Worm (Caenorhabditis elegans) whole organism, L4 larva: ENCODE results near the gene clec-83.
"Not testable (repeated sequence)": the region's sequence is repeated elsewhere in the genome, so short reads cannot be mapped to it uniquely, and the experiment has no call there.

Experiments
- F49E8.2 ChIP-seq: sonication (generic microtip); optimal IDR thresholded peaks from 2 replicates; lab custom pipeline; 2016; ENCODE audit warnings: missing compliant biosample characterization, mild to moderate bottlenecking, missing genetic modification characterization, borderline replicate concordance
- R02D3.7 ChIP-seq: fragments of 150-350 bp; sonication (generic microtip); optimal IDR thresholded peaks from 3 replicates; lab custom pipeline; 2014; ENCODE audit warnings: missing biosample characterization, missing genetic modification characterization
- Y48G9A.11 ChIP-seq: fragments of 200-800 bp; sonication (Bioruptor generic); IDR thresholded peaks from 2 replicates; pipeline ENCODE4 v1.3.6; 2022; ENCODE audit warnings: missing genetic modification reagents, missing genetic modification characterization, missing compliant biosample characterization
- Y5F2A.4 ChIP-seq: fragments of 200-800 bp; sonication (Bioruptor generic); optimal IDR thresholded peaks from 2 replicates; lab custom pipeline; 2018; ENCODE audit warnings: mild to moderate bottlenecking, missing genetic modification characterization, missing compliant biosample characterization
- Y75B8A.6 ChIP-seq: fragments of 200-800 bp; sonication (Bioruptor generic); IDR thresholded peaks from 2 replicates; pipeline ENCODE4 v1.3.6; 2022; ENCODE audit warnings: missing genetic modification reagents, missing genetic modification characterization, missing compliant biosample characterization
- aha-1 ChIP-seq: fragments of 150-350 bp; peaks from one replicate; lab custom pipeline; 2014; ENCODE audit warnings: missing biosample characterization, missing genetic modification characterization
- arid-1 ChIP-seq: fragments of 200-800 bp; sonication (Bioruptor generic); conservative IDR thresholded peaks from 2 replicates; pipeline ENCODE4 v1.3.6; 2022; ENCODE audit warnings: missing genetic modification reagents, missing genetic modification characterization, missing compliant biosample characterization
- ceh-20 ChIP-seq: fragments of 200-800 bp; sonication (Bioruptor generic); IDR thresholded peaks from 2 replicates; pipeline ENCODE4 v1.3.6; 2022; ENCODE audit warnings: missing genetic modification reagents, missing genetic modification characterization, missing compliant biosample characterization
- ceh-44 ChIP-seq: fragments of 200-800 bp; sonication (Bioruptor generic); IDR thresholded peaks from 2 replicates; pipeline ENCODE4 v1.3.6; 2022; ENCODE audit warnings: missing genetic modification reagents, missing genetic modification characterization, missing compliant biosample characterization
- daf-16 ChIP-seq, 3 experiments: sonication (generic microtip); optimal IDR thresholded peaks; 2 replicates each; lab custom pipeline; 2016 to 2017; ENCODE audit warnings: missing genetic modification characterization in 3 of 3, missing genetic modification reagents in 3 of 3, mild to moderate bottlenecking in 2 of 3, missing compliant biosample characterization in 2 of 3, missing biosample characterization in 1 of 3, moderate library complexity in 1 of 3
- daf-19 ChIP-seq: fragments of 200-800 bp; sonication (Bioruptor generic); conservative IDR thresholded peaks from 2 replicates; pipeline ENCODE4 v1.3.6; 2022; ENCODE audit warnings: missing genetic modification characterization, missing compliant biosample characterization
- dmd-6 ChIP-seq: fragments of 200-800 bp; sonication (Bioruptor generic); IDR thresholded peaks from 2 replicates; pipeline ENCODE4 v1.3.6; 2022; ENCODE audit warnings: missing genetic modification reagents, missing genetic modification characterization, missing compliant biosample characterization
- dmd-8 ChIP-seq: fragments of 200-800 bp; sonication (Bioruptor generic); IDR thresholded peaks from 2 replicates; pipeline ENCODE4 v1.3.6; 2022; ENCODE audit warnings: missing genetic modification characterization, missing compliant biosample characterization
- dpl-1 ChIP-seq: fragments of 150-350 bp; optimal IDR thresholded peaks from 2 replicates; lab custom pipeline; 2014; ENCODE audit warnings: missing biosample characterization, missing genetic modification reagents, missing genetic modification characterization
- duxl-1 ChIP-seq: sonication (generic microtip); optimal IDR thresholded peaks from 2 replicates; lab custom pipeline; 2016; ENCODE audit warnings: mild to moderate bottlenecking, missing genetic modification characterization, moderate library complexity, missing compliant biosample characterization; ENCODE audit not compliant: poor library complexity
- dve-1 ChIP-seq: sonication (generic microtip); optimal IDR thresholded peaks from 2 replicates; lab custom pipeline; 2017; ENCODE audit warnings: antibody characterized with exemption, mild to moderate bottlenecking, missing genetic modification characterization, missing compliant biosample characterization; ENCODE audit not compliant: insufficient read depth
- hif-1 ChIP-seq, 2 experiments: sonication (generic microtip); optimal IDR thresholded peaks; 2 replicates each; lab custom pipeline; 2016 to 2017; ENCODE audit warnings: missing compliant biosample characterization in 2 of 2, missing genetic modification characterization in 2 of 2, missing genetic modification reagents in 2 of 2, missing genotype in 2 of 2, mild to moderate bottlenecking in 1 of 2
- hlh-11 ChIP-seq: fragments of 200-800 bp; sonication (Bioruptor generic); optimal IDR thresholded peaks from 2 replicates; lab custom pipeline; 2018; ENCODE audit warnings: mild to moderate bottlenecking, missing genetic modification characterization, missing compliant biosample characterization
- lin-1 ChIP-seq: fragments of 200-800 bp; sonication (Bioruptor generic); IDR thresholded peaks from 2 replicates; pipeline ENCODE4 v1.3.6; 2022; ENCODE audit warnings: missing genetic modification reagents, missing genetic modification characterization, missing compliant biosample characterization
- lin-13 ChIP-seq: fragments of 150-350 bp; optimal IDR thresholded peaks from 2 replicates; lab custom pipeline; 2014; ENCODE audit warnings: missing biosample characterization, missing genetic modification reagents, missing genetic modification characterization
- lin-38 ChIP-seq: fragments of 200-800 bp; sonication (Bioruptor generic); IDR thresholded peaks from 2 replicates; pipeline ENCODE4 v1.3.6; 2022; ENCODE audit warnings: missing genetic modification reagents, missing genetic modification characterization, missing compliant biosample characterization
- lin-39 ChIP-seq: fragments of 150-350 bp; optimal IDR thresholded peaks from 2 replicates; lab custom pipeline; 2014; ENCODE audit warnings: missing biosample characterization, missing genetic modification reagents, missing genetic modification characterization
- lsy-2 ChIP-seq, 2 experiments: fragments of 150-350 bp in 1 of 2; sonication (generic microtip) in 1 of 2; optimal IDR thresholded peaks; 2 replicates each; lab custom pipeline; 2014 to 2017; ENCODE audit warnings: missing biosample characterization in 2 of 2, missing genetic modification characterization in 2 of 2
- madf-5 ChIP-seq, 2 experiments: fragments of 200-800 bp; sonication (Bioruptor generic); IDR thresholded peaks; 2 replicates each; pipeline ENCODE4 v1.3.6; 2022; ENCODE audit warnings: missing compliant biosample characterization in 2 of 2, missing genetic modification characterization in 2 of 2
- madf-9 ChIP-seq: fragments of 200-800 bp; sonication (Bioruptor generic); conservative IDR thresholded peaks from 2 replicates; pipeline ENCODE4 v1.3.6; 2022; ENCODE audit warnings: missing genetic modification reagents, missing genetic modification characterization, missing compliant biosample characterization
- mdl-1 ChIP-seq, 2 experiments: fragments of 150-350 bp in 1 of 2; sonication (generic microtip) in 1 of 2; optimal IDR thresholded peaks; 2 replicates each; lab custom pipeline; 2014 to 2017; ENCODE audit warnings: missing biosample characterization in 2 of 2, missing genetic modification characterization in 2 of 2
- mep-1 ChIP-seq: fragments of 150-350 bp; sonication (generic microtip); optimal IDR thresholded peaks from 3 replicates; lab custom pipeline; 2014; ENCODE audit warnings: missing biosample characterization, missing genetic modification characterization
- mes-2 ChIP-seq: sonication (generic microtip); optimal IDR thresholded peaks from 2 replicates; lab custom pipeline; 2016; ENCODE audit warnings: missing genotype, mild to moderate bottlenecking, missing genetic modification characterization, missing compliant biosample characterization; ENCODE audit not compliant: poor library complexity, severe bottlenecking
- nhr-11 ChIP-seq: fragments of 150-350 bp; optimal IDR thresholded peaks from 2 replicates; lab custom pipeline; 2014; ENCODE audit warnings: missing biosample characterization, missing genetic modification characterization
- nhr-41 ChIP-seq: fragments of 200-800 bp; sonication (Bioruptor generic); IDR thresholded peaks from 2 replicates; pipeline ENCODE4 v1.3.6; 2022; ENCODE audit warnings: missing genetic modification reagents, missing genetic modification characterization, missing compliant biosample characterization
- nhr-42 ChIP-seq: fragments of 200-800 bp; sonication (Bioruptor generic); IDR thresholded peaks from 2 replicates; pipeline ENCODE4 v1.3.6; 2022; ENCODE audit warnings: missing genetic modification characterization, missing compliant biosample characterization
- nhr-6 ChIP-seq: fragments of 150-350 bp; optimal IDR thresholded peaks from 2 replicates; lab custom pipeline; 2014; ENCODE audit warnings: missing biosample characterization, missing genetic modification characterization
- nhr-76 ChIP-seq: fragments of 150-350 bp; optimal IDR thresholded peaks from 2 replicates; lab custom pipeline; 2014; ENCODE audit warnings: missing biosample characterization, missing genetic modification characterization
- nhr-77 ChIP-seq: fragments of 150-350 bp; optimal IDR thresholded peaks from 2 replicates; lab custom pipeline; 2014; ENCODE audit warnings: missing biosample characterization, missing genetic modification characterization
- pha-4 ChIP-seq, 2 experiments: fragments of 150-350 bp in 1 of 2; fragments of 200-800 bp in 1 of 2; sonication (Bioruptor generic) in 1 of 2; IDR thresholded peaks in 1 of 2; optimal IDR thresholded peaks in 1 of 2; 2 replicates each; pipeline versions ENCODE4 v1.3.6 to Lab custom; 2014 to 2022; ENCODE audit warnings: missing genetic modification characterization in 2 of 2, missing genetic modification reagents in 2 of 2, missing biosample characterization in 1 of 2, missing compliant biosample characterization in 1 of 2
- php-3 ChIP-seq: fragments of 200-800 bp; sonication (Bioruptor generic); IDR thresholded peaks from 2 replicates; pipeline ENCODE4 v1.3.6; 2022; ENCODE audit warnings: missing genetic modification reagents, missing genetic modification characterization, missing compliant biosample characterization
- pqm-1 ChIP-seq: sonication (generic microtip); optimal IDR thresholded peaks from 2 replicates; lab custom pipeline; 2017; ENCODE audit warnings: missing biosample characterization, missing genetic modification characterization
- snpc-1.2 ChIP-seq: fragments of 200-800 bp; sonication (Bioruptor generic); IDR thresholded peaks from 2 replicates; pipeline ENCODE4 v1.3.6; 2022; ENCODE audit warnings: missing genetic modification reagents, missing genetic modification characterization, missing compliant biosample characterization
- spr-1 ChIP-seq: sonication (generic microtip); optimal IDR thresholded peaks from 2 replicates; lab custom pipeline; 2016; ENCODE audit warnings: mild to moderate bottlenecking, missing genetic modification characterization, missing compliant biosample characterization
- tra-1 ChIP-seq: fragments of 200-800 bp; sonication (Bioruptor generic); IDR thresholded peaks from 2 replicates; pipeline ENCODE4 v1.3.6; 2022; ENCODE audit warnings: missing genetic modification reagents, missing genetic modification characterization, missing compliant biosample characterization
- vab-7 ChIP-seq: fragments of 200-800 bp; sonication (Bioruptor generic); IDR thresholded peaks from 2 replicates; pipeline ENCODE4 v1.3.6; 2022; ENCODE audit warnings: missing genetic modification reagents, missing genetic modification characterization, missing compliant biosample characterization
- zip-11 ChIP-seq: fragments of 200-800 bp; sonication (Bioruptor generic); IDR thresholded peaks from 2 replicates; pipeline ENCODE4 v1.3.6; 2022; ENCODE audit warnings: missing genetic modification characterization, missing compliant biosample characterization
- ztf-11 ChIP-seq: fragments of 150-350 bp; optimal IDR thresholded peaks from 2 replicates; lab custom pipeline; 2014; ENCODE audit warnings: missing biosample characterization, missing genetic modification characterization

clec-83 gene

ce11 chrIV:2802193-2802592 lies 39.1 kb downstream of the clec-83 start (continued):
- TF ChIP-seq dve-1 (peak; percentile 13), lin-38 (GFP tag; lab: Robert Waterston, UW) (peak; percentile 65), spr-1 (peak; percentile 28), dmd-6 (GFP tag; lab: Robert Waterston, UW) (peak; percentile 28; the same call in 1 of the 2 replicates), Y5F2A.4 (GFP tag; lab: Kevin White, UChicago) (peak; percentile 48), arid-1 (GFP tag; lab: Robert Waterston, UW) (peak; percentile 48; the same call in 1 of the 2 replicates)
- TF ChIP-seq, all 104 proteins: peak for 34

- not testable (repeated sequence) for TF ChIP-seq ztf-11; arid-1 (GFP tag; lab: Robert Waterston, UW); nhr-6
- TF ChIP-seq, all 104 proteins: peak for 0; not testable (repeated sequence) for 104
Observed at ce11 chrIV:2801558-2801957, 39.7 kb downstream of the clec-83 start, which contains the start of gene Y54G2A.44. TSS of gene Y54G2A.44 (plus strand) at chrIV:2801858.

ce11 chrIV:2801004-2801403 lies 40.3 kb downstream of the clec-83 start:
- peak; percentile 35; the same call in 1 of the 2 replicates for TF ChIP-seq nhr-41
- peak; percentile 20 for TF ChIP-seq Y5F2A.4 (GFP tag; lab: Kevin White, UChicago)
- no peak for TF ChIP-seq mdl-1 (tag; optimal IDR thresholded peaks at IDR 0.05; lab: Kevin White, UChicago)
- TF ChIP-seq nhr-11 (tag; lab: Kevin White, UChicago) = no peak
- TF ChIP-seq lsy-2 (tag; optimal IDR thresholded peaks at IDR 0.05; lab: Kevin White, UChicago) = peak in 1 of 2 experiments; percentile 24
- peak in 1 of 2 experiments; percentile 56 for TF ChIP-seq daf-16 (GFP tag; optimal IDR thresholded peaks at IDR 0.05; lab: Kevin White, UChicago)
- peak; percentile 17 for TF ChIP-seq daf-16 (tag; optimal IDR thresholded peaks at IDR 0.05; lab: Kevin White, UChicago)
- peak; percentile 22 for TF ChIP-seq dpl-1
- peak; percentile 12 for TF ChIP-seq hlh-11 (tag; lab: Kevin White, UChicago)
- TF ChIP-seq lin-38 (GFP tag; lab: Robert Waterston, UW) = peak; percentile 73
- peak; percentile 75 for TF ChIP-seq pha-4 (GFP tag; IDR thresholded peaks at IDR 0.05; lab: Robert Waterston, UW)
- no peak for TF ChIP-seq pha-4 (tag; optimal IDR thresholded peaks at IDR 0.05; lab: Kevin White, UChicago)
- peak; percentile 49 for TF ChIP-seq duxl-1 (tag; lab: Kevin White, UChicago)
- TF ChIP-seq dmd-8 (GFP tag; lab: Robert Waterston, UW) = peak; percentile 75
- no peak for TF ChIP-seq R02D3.7
- peak; percentile 61 for TF ChIP-seq mes-2 (tag; lab: Kevin White, UChicago)
- peak in 1 of 2 experiments; percentile 46; a peak in 1 of 4 replicates for TF ChIP-seq madf-5 (GFP tag; IDR thresholded peaks at IDR 0.05; lab: Robert Waterston, UW)
- no peak for TF ChIP-seq lin-39
- no peak for TF ChIP-seq nhr-77
- TF ChIP-seq nhr-76 (tag; lab: Kevin White, UChicago) = no peak
- TF ChIP-seq vab-7 = peak; percentile 85
- no peak for TF ChIP-seq nhr-42 (GFP tag; lab: Robert Waterston, UW)
- TF ChIP-seq aha-1 (tag; lab: Kevin White, UChicago) = peak; percentile 81
- TF ChIP-seq hif-1 (tag; optimal IDR thresholded peaks at IDR 0.05; lab: Kevin White, UChicago) = no peak
- peak; percentile 70 for TF ChIP-seq lin-13
- peak; percentile 29; the same call in 1 of the 2 replicates for TF ChIP-seq ceh-20 (GFP tag; lab: Robert Waterston, UW)
- peak; percentile 23 for TF ChIP-seq F49E8.2
- peak; percentile 55 for TF ChIP-seq snpc-1.2 (GFP tag; lab: Robert Waterston, UW)
- TF ChIP-seq tra-1 (GFP tag; lab: Robert Waterston, UW) = peak; percentile 28; the same call in 1 of the 2 replicates
- TF ChIP-seq daf-19 (GFP tag; lab: Robert Waterston, UW) = no peak
- peak; percentile 55 for TF ChIP-seq mep-1
- TF ChIP-seq Y75B8A.6 (GFP tag; lab: Robert Waterston, UW) = peak; percentile 41; the same call in 1 of the 2 replicates
- TF ChIP-seq php-3 (GFP tag; lab: Robert Waterston, UW) = 0 out of 2 replicates have a peak, but pooled peaks have one; percentile 38
- no peak for TF ChIP-seq zip-11 (GFP tag; lab: Robert Waterston, UW)
- TF ChIP-seq pqm-1 (tag; lab: Kevin White, UChicago) = no peak
- no peak; the same call in 1 of the 2 replicates for TF ChIP-seq madf-9 (GFP tag; lab: Robert Waterston, UW)
- peak; percentile 36; the same call in 1 of the 2 replicates for TF ChIP-seq dmd-6 (GFP tag; lab: Robert Waterston, UW)
- peak; percentile 65 for TF ChIP-seq Y48G9A.11 (GFP tag; lab: Robert Waterston, UW)
- TF ChIP-seq ceh-44 (GFP tag; lab: Robert Waterston, UW) = peak; percentile 66; the same call in 1 of the 2 replicates
- 0 out of 2 replicates have a peak, but pooled peaks have one; percentile 46 for TF ChIP-seq lin-1 (GFP tag; lab: Robert Waterston, UW)
